Worm (Caenorhabditis elegans) whole organism, L1 larva: ENCODE results near the gene mttu-1.

Experiments used
- C16A3.4 ChIP-seq: fragments of 150-350 bp; optimal IDR thresholded peaks from 2 replicates; lab custom pipeline; 2014; ENCODE audit warnings: missing biosample characterization, missing genetic modification characterization
- C34B4.2 ChIP-seq: sonication (generic microtip); optimal IDR thresholded peaks from 2 replicates; lab custom pipeline; 2017; ENCODE audit warnings: mild to moderate bottlenecking, missing genetic modification characterization, missing compliant biosample characterization
- Y116A8C.19 ChIP-seq: sonication (generic microtip); optimal IDR thresholded peaks from 2 replicates; lab custom pipeline; 2016; ENCODE audit warnings: missing compliant biosample characterization, missing genetic modification characterization, borderline replicate concordance
- aha-1 ChIP-seq: fragments of 150-350 bp; optimal IDR thresholded peaks from 2 replicates; lab custom pipeline; 2014; ENCODE audit warnings: missing biosample characterization, missing genetic modification characterization
- blmp-1 ChIP-seq: fragments of 150-350 bp; optimal IDR thresholded peaks from 2 replicates; lab custom pipeline; 2014; ENCODE audit warnings: missing biosample characterization, missing genetic modification characterization
- ceh-82 ChIP-seq, 3 experiments: fragments of 150-350 bp in 1 of 3; sonication (generic microtip) in 2 of 3; optimal IDR thresholded peaks; 2 replicates each; lab custom pipeline; 2014 to 2017; ENCODE audit warnings: missing biosample characterization in 3 of 3, missing genetic modification characterization in 3 of 3
- ceh-90 ChIP-seq: sonication (generic microtip); optimal IDR thresholded peaks from 2 replicates; lab custom pipeline; 2016; ENCODE audit warnings: missing genetic modification characterization, missing compliant biosample characterization
- ces-1 ChIP-seq: fragments of 150-350 bp; optimal IDR thresholded peaks from 2 replicates; lab custom pipeline; 2014; ENCODE audit warnings: missing biosample characterization, missing genetic modification reagents, missing genetic modification characterization
- dpl-1 ChIP-seq, 3 experiments: fragments of 150-350 bp in 2 of 3; sonication (generic microtip) in 1 of 3; optimal IDR thresholded peaks; 2 replicates each; lab custom pipeline; 2014 to 2017; ENCODE audit warnings: missing biosample characterization in 3 of 3, missing genetic modification characterization in 3 of 3, missing genetic modification reagents in 3 of 3
- dsc-1 ChIP-seq: sonication (generic microtip); optimal IDR thresholded peaks from 2 replicates; lab custom pipeline; 2016; ENCODE audit warnings: mild to moderate bottlenecking, missing genetic modification characterization, missing compliant biosample characterization
- efl-1 ChIP-seq, 4 experiments: fragments of 150-350 bp; optimal IDR thresholded peaks in 3 of 4; peaks in 1 of 4; 1 replicate in 1 of 4; 2 replicates in 3 of 4; lab custom pipeline; 2014; ENCODE audit warnings: missing biosample characterization in 2 of 4, missing genetic modification characterization in 2 of 4, missing genetic modification reagents in 2 of 4
- elt-2 ChIP-seq: sonication (generic microtip); optimal IDR thresholded peaks from 2 replicates; lab custom pipeline; 2016; ENCODE audit warnings: missing genetic modification characterization, mild to moderate bottlenecking, inconsistent platforms, missing compliant biosample characterization, missing genetic modification reagents
- fkh-10 ChIP-seq: sonication (generic microtip); optimal IDR thresholded peaks from 2 replicates; lab custom pipeline; 2017; ENCODE audit warnings: missing biosample characterization, missing genetic modification reagents, missing genetic modification characterization
- grh-1 ChIP-seq: fragments of 200-800 bp; sonication (Bioruptor generic); IDR thresholded peaks from 2 replicates; pipeline ENCODE4 v1.3.6; 2022; ENCODE audit warnings: missing genetic modification reagents, missing genetic modification characterization, missing compliant biosample characterization
- hlh-17 ChIP-seq: fragments of 200-800 bp; sonication (Bioruptor generic); optimal IDR thresholded peaks from 2 replicates; lab custom pipeline; 2018; ENCODE audit warnings: missing genetic modification characterization, mild to moderate bottlenecking, missing compliant biosample characterization, moderate library complexity, borderline replicate concordance
- lin-14 ChIP-seq: fragments of 200-800 bp; sonication (Bioruptor generic); optimal IDR thresholded peaks from 2 replicates; lab custom pipeline; 2018; ENCODE audit warnings: mild to moderate bottlenecking, missing genetic modification characterization, moderate library complexity, missing compliant biosample characterization
- lin-15B ChIP-seq: fragments of 150-350 bp; sonication (generic microtip); optimal IDR thresholded peaks from 3 replicates; lab custom pipeline; 2014; ENCODE audit warnings: missing biosample characterization, missing genetic modification characterization
- lin-35 ChIP-seq, 2 experiments: fragments of 150-350 bp; optimal IDR thresholded peaks; 2 replicates each; lab custom pipeline; 2014; ENCODE audit warnings: missing biosample characterization in 2 of 2, missing genetic modification characterization in 2 of 2, missing genetic modification reagents in 2 of 2
- lin-39 ChIP-seq: fragments of 150-350 bp; optimal IDR thresholded peaks from 2 replicates; lab custom pipeline; 2014; ENCODE audit warnings: missing biosample characterization, missing genetic modification reagents, missing genetic modification characterization
- lsy-2 ChIP-seq, 2 experiments: fragments of 150-350 bp; optimal IDR thresholded peaks; 2 replicates each; lab custom pipeline; 2014; ENCODE audit warnings: missing biosample characterization in 2 of 2, missing genetic modification characterization in 2 of 2
- mdl-1 ChIP-seq, 2 experiments: fragments of 150-350 bp; optimal IDR thresholded peaks; 2 replicates each; lab custom pipeline; 2014 to 2017; ENCODE audit warnings: missing biosample characterization in 2 of 2, missing genetic modification characterization in 2 of 2, inconsistent platforms in 1 of 2
- mep-1 ChIP-seq: fragments of 150-350 bp; optimal IDR thresholded peaks from 2 replicates; lab custom pipeline; 2014; ENCODE audit warnings: missing biosample characterization, missing genetic modification characterization
- nhr-11 ChIP-seq: fragments of 150-350 bp; optimal IDR thresholded peaks from 2 replicates; lab custom pipeline; 2014; ENCODE audit warnings: missing biosample characterization, missing genetic modification characterization
- nhr-237 ChIP-seq: fragments of 150-350 bp; optimal IDR thresholded peaks from 2 replicates; lab custom pipeline; 2014; ENCODE audit warnings: missing biosample characterization, missing genetic modification characterization
- nhr-47 ChIP-seq: sonication (generic microtip); optimal IDR thresholded peaks from 2 replicates; lab custom pipeline; 2016; ENCODE audit warnings: mild to moderate bottlenecking, missing genetic modification characterization, moderate library complexity, missing compliant biosample characterization
- nhr-71 ChIP-seq: sonication (generic microtip); optimal IDR thresholded peaks from 2 replicates; lab custom pipeline; 2016; ENCODE audit warnings: mild to moderate bottlenecking, missing genetic modification characterization, moderate library complexity, missing compliant biosample characterization
- nhr-76 ChIP-seq: sonication (generic microtip); optimal IDR thresholded peaks from 2 replicates; lab custom pipeline; 2017; ENCODE audit warnings: missing biosample characterization, missing genetic modification characterization
- nhr-85 ChIP-seq: sonication (generic microtip); peaks from one replicate; lab custom pipeline; 2016; ENCODE audit warnings: missing genetic modification characterization, inconsistent platforms, missing compliant biosample characterization
- nhr-90 ChIP-seq: sonication (generic microtip); optimal IDR thresholded peaks from 2 replicates; lab custom pipeline; 2016; ENCODE audit warnings: mild to moderate bottlenecking, missing genetic modification characterization, missing compliant biosample characterization; ENCODE audit not compliant: poor library complexity
- pqm-1 ChIP-seq: sonication (generic microtip); optimal IDR thresholded peaks from 3 replicates; lab custom pipeline; 2017; ENCODE audit warnings: missing biosample characterization, missing genetic modification characterization
- rnt-1 ChIP-seq: sonication (generic microtip); optimal IDR thresholded peaks from 2 replicates; lab custom pipeline; 2016; ENCODE audit warnings: mild to moderate bottlenecking, missing genetic modification characterization, moderate library complexity, missing compliant biosample characterization
- snpc-4 ChIP-seq: fragments of 150-350 bp; optimal IDR thresholded peaks from 2 replicates; lab custom pipeline; 2014; ENCODE audit warnings: missing biosample characterization, missing genetic modification characterization
- snu-23 ChIP-seq: sonication (generic microtip); optimal IDR thresholded peaks from 2 replicates; lab custom pipeline; 2016; ENCODE audit warnings: missing genetic modification characterization, missing compliant biosample characterization
- tbx-2 ChIP-seq: sonication (generic microtip); optimal IDR thresholded peaks from 2 replicates; lab custom pipeline; 2016; ENCODE audit warnings: missing genetic modification characterization, missing compliant biosample characterization
- unc-130 ChIP-seq: fragments of 150-350 bp; optimal IDR thresholded peaks from 2 replicates; lab custom pipeline; 2017; ENCODE audit warnings: missing biosample characterization, missing genetic modification characterization, inconsistent platforms
- xbp-1 ChIP-seq: sonication (generic microtip); optimal IDR thresholded peaks from 2 replicates; lab custom pipeline; 2016; ENCODE audit warnings: missing genetic modification characterization, missing compliant biosample characterization
- zip-4 ChIP-seq: fragments of 200-800 bp; sonication (Bioruptor generic); optimal IDR thresholded peaks from 2 replicates; lab custom pipeline; 2018; ENCODE audit warnings: mild to moderate bottlenecking, missing genetic modification characterization, moderate library complexity, missing compliant biosample characterization

mttu-1 gene

DNA sequence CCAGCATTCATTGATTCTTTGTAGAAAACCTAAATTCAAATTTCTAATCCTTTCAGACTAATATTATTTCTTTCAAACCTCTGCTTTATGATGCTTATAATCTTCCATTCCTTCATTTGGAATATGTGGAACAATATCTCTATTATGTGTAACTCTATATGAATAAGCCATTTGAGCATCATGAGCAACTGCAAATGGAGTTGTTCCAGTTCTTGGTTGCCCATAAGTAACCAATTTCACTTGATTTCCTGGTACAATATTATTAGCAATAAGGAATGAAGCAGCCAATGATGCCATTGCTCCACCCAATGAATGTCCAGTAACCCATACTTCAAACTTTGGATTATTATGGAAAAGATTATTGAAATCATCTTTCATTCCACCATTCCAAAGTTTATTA is 8.3 kb upstream of the mttu-1 start:
- TF ChIP-seq nhr-71 (tag; lab: Kevin White, UChicago) (no peak), efl-1 (optimal IDR thresholded peaks at IDR 0.05; lab: Kevin White, UChicago) (no peak), efl-1 (GFP tag; optimal IDR thresholded peaks at IDR 0.05 in 1 of 2; lab: Kevin White, UChicago) (peak in 1 of 2 experiments; percentile 67), dsc-1 (peak; percentile 55), Y116A8C.19 (no peak)

DNA sequence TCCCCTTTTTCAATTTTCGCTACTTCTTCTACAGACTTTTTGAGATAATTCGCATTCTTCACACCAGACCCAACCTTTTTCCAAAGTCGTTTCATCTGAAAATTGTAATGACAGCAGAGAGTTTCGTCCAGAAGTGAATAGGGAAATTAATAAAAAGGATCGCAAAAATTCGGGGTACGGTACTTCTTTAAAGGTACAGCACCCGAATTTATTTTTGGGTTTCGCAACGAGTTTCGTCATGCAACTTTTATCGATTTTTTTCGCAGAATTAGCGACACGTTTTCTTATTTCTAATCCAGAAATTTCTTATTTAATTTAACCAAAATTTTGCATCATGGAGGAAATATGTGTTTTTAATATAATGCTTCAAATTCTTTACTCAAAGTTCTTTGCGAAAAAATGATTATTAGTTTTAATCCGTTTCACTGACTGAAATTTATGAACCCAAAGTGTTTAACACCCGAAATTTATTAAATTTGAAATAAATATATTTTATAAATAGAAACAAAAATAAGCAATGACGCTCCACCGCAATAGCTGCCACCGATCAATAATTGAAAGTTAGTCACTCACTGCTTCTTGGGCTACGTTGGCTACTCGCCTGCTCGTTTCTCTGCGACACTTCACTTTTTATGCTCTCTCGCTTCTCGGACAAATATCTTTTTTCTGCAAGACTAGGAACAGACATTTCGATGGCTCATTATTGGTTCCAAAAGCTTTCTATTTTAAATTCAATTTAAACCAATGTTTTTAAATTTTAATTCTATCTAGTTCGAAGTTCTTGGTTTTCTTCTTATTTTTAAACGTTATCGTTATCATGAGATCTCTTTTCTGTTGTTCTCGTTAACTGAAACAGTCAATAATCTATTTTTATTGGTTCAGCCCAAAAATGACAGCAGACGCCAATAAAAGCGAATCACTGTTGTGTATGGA is 1.7 kb upstream of the mttu-1 start, which contains the start of the genes B0035.15 and dnj-1:
B0035.15 (minus strand) TSS at position 99 of the 933 bp plus-strand sequence.
dnj-1 (plus strand) TSS at position 883 of the 933 bp plus-strand sequence.
- no peak for TF ChIP-seq ceh-90
- no peak for TF ChIP-seq pqm-1 (tag; lab: Kevin White, UChicago)
- peak; percentile 30 for TF ChIP-seq snu-23 (GFP tag; lab: Kevin White, UChicago)
- peak; percentile 21 to 23 for TF ChIP-seq lin-35 (GFP tag; optimal IDR thresholded peaks at IDR 0.05; lab: Kevin White, UChicago)
- peak; percentile 16 for TF ChIP-seq tbx-2 (tag; lab: Kevin White, UChicago)
- TF ChIP-seq C34B4.2 (tag; lab: Kevin White, UChicago), result no peak
- peak; percentile 23 for TF ChIP-seq snpc-4 (tag; lab: Kevin White, UChicago)
- TF ChIP-seq nhr-71 (tag; lab: Kevin White, UChicago), result peak; percentile 50
- no peak for TF ChIP-seq lin-39
- no peak for TF ChIP-seq aha-1
- TF ChIP-seq blmp-1 (tag; lab: Kevin White, UChicago), result peak; percentile 89
- TF ChIP-seq rnt-1 (tag; lab: Kevin White, UChicago), result peak; percentile 32
- TF ChIP-seq ces-1 (GFP tag; lab: Kevin White, UChicago), result no peak
- peak; percentile 17 to 30 for TF ChIP-seq efl-1 (optimal IDR thresholded peaks at IDR 0.05; lab: Kevin White, UChicago)
- TF ChIP-seq efl-1 (GFP tag; optimal IDR thresholded peaks at IDR 0.05 in 1 of 2; lab: Kevin White, UChicago), result peak; percentile 35 to 47
- peak; percentile 78 for TF ChIP-seq lin-14 (GFP tag; lab: Kevin White, UChicago)
- TF ChIP-seq nhr-76 (tag; lab: Kevin White, UChicago), result no peak
- TF ChIP-seq dpl-1 (GFP tag; optimal IDR thresholded peaks at IDR 0.05; lab: Kevin White, UChicago), result peak in 1 of 3 experiments; percentile 43
- TF ChIP-seq nhr-237, result no peak
- peak in 2 of 3 experiments; percentile 19 to 39 for TF ChIP-seq ceh-82 (tag; optimal IDR thresholded peaks at IDR 0.05; lab: Kevin White, UChicago)
- peak; percentile 26 for TF ChIP-seq lin-15B (tag; lab: Kevin White, UChicago)
- peak; percentile 17 for TF ChIP-seq nhr-90 (tag; lab: Kevin White, UChicago)
- no peak for TF ChIP-seq nhr-85
- TF ChIP-seq fkh-10, result no peak
- TF ChIP-seq dsc-1, result peak; percentile 60
- no peak for TF ChIP-seq elt-2
- peak; percentile 61 for TF ChIP-seq xbp-1 (tag; lab: Kevin White, UChicago)
- TF ChIP-seq lsy-2 (tag; optimal IDR thresholded peaks at IDR 0.05; lab: Kevin White, UChicago), result peak; percentile 43 to 57
- TF ChIP-seq mdl-1 (tag; optimal IDR thresholded peaks at IDR 0.05; lab: Kevin White, UChicago), result peak in 1 of 2 experiments; percentile 12
- TF ChIP-seq unc-130 (tag; lab: Kevin White, UChicago), result peak; percentile 16
- peak; percentile 30 for TF ChIP-seq C16A3.4 (tag; lab: Kevin White, UChicago)
- no peak for TF ChIP-seq nhr-47 (tag; lab: Kevin White, UChicago)
- peak; percentile 37 for TF ChIP-seq mep-1

DNA sequence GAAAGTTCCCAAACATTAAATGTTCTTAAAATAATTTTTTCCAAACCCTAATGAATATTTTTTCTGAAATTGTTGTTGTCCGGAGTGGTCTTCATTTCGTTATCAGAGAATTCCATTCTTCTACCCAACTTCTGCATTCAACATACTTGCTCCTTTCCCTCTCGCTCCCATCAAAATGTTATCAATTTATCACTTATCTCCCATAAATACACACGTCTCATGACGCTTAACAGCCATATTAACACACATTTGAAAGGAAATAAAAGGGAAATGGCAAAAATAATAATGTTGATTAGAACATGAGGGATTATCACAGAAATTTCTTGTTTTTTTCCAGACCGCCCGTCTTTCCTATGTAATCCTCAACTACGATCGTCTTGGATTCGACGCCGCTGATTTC is 7.7 kb downstream of the mttu-1 start:
- TF ChIP-seq zip-4 (no peak), nhr-11 (tag; lab: Kevin White, UChicago) (no peak), fkh-10 (no peak), lin-14 (GFP tag; lab: Kevin White, UChicago) (peak; percentile 6), hlh-17 (GFP tag; lab: Kevin White, UChicago) (no peak), mep-1 (no peak), grh-1 (GFP tag; lab: Robert Waterston, UW) (no peak), lin-35 (GFP tag; optimal IDR thresholded peaks at IDR 0.05; lab: Kevin White, UChicago) (peak in 1 of 2 experiments; percentile 46), pqm-1 (tag; lab: Kevin White, UChicago) (peak; percentile 83), elt-2 (peak; percentile 91), nhr-85 (no peak)
